Fruit fly (Drosophila melanogaster): ENCODE results near the gene Samuel.

The Samuel gene

DNA sequence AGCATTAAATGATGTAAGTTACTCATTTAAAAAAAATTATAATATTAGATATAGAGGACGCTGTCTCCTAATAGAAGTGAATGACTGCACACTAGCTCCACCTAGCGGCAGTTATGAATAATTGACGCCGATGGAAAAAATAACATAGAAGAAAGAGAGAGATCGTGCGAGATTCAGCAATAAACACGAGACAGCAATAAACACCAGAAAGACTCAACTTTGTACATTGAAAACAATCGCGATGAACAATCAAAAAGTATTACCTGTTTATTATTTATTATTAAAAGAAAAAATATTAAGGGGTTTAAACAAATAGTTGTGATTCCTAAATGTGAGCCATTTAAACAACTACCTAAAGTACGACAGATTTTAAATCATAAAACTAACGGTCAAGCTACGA is 80.7 kb downstream of the Samuel start (continued):
- peak; percentile 74 for TF ChIP-seq Xrp1 (GFP tag; IDR thresholded peaks at IDR 0.05)
- no peak for TF ChIP-seq ewg (GFP tag; optimal IDR thresholded peaks at IDR 0.05)
- TF ChIP-seq CG9727 (GFP tag; optimal IDR thresholded peaks at IDR 0.05), result peak; percentile 46
- TF ChIP-seq seq (GFP tag; IDR thresholded peaks at IDR 0.05), result no peak
- no peak for TF ChIP-seq slp2 (GFP tag; optimal IDR thresholded peaks at IDR 0.05)
- no peak for TF ChIP-seq aop (GFP tag; IDR thresholded peaks at IDR 0.05)
- TF ChIP-seq HLH3B (GFP tag; IDR thresholded peaks at IDR 0.05), result peak; percentile 30; the same call in 1 of the 2 replicates
- TF ChIP-seq CG14014 (GFP tag; IDR thresholded peaks at IDR 0.05), result peak; percentile 69
- TF ChIP-seq onecut (GFP tag; IDR thresholded peaks at IDR 0.05), result peak; percentile 65
- no peak for TF ChIP-seq Doc3 (GFP tag; IDR thresholded peaks at IDR 0.05; ENCODE audit: partially characterized antibody)
- peak; percentile 82; the same call in 2 of the 3 replicates for TF ChIP-seq CG2199 (GFP tag; IDR thresholded peaks at IDR 0.05)
- no peak for TF ChIP-seq Dfd (GFP tag; optimal IDR thresholded peaks at IDR 0.05)
- peak; percentile 38; the same call in 1 of the 2 replicates for TF ChIP-seq CG14667 (GFP tag; IDR thresholded peaks at IDR 0.05)
- peak; percentile 48 for TF ChIP-seq nmo (GFP tag; optimal IDR thresholded peaks at IDR 0.05)
- peak; percentile 30 for TF ChIP-seq CG6254 (GFP tag; optimal IDR thresholded peaks at IDR 0.05)
- TF ChIP-seq CG12769 (tag; optimal IDR thresholded peaks at IDR 0.05), result no peak
- no peak for TF ChIP-seq cad (GFP tag; optimal IDR thresholded peaks at IDR 0.05)
- TF ChIP-seq Ets65A (GFP tag), result peak; percentile 77

DNA sequence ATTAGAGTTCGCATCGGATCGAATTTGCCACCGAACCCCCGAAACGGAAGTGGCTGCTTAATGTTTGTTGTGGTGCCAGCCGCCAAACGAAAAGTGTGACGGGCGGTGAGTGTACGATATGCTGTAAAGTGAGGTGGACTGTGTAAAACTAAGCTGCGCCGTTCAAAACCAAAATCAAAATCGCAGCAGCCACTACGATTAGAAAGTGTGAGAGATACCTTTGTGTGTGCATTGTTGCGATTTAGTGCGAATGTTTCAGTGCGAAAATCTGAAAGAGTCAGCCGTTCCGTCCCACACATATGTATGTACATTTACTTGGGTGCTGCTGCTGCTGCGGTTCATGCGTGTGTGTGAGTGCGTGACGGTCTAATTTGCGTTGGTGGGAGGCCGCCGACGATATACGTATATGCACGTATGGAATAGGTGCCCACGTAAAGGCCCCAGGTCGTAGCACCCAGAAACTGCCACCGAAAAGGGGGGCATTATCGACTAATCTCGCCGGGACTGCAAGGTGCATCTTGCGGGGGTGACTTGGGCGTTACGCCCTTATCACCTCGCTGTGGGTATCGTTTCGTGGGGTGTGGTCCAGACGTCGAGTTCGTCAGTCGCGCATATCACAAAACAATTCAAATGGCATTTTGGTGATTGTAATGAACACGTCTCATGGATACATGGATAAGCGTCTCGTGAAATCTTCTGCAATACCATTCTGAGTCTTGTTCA is 89.8 kb downstream of the Samuel start:
- TF ChIP-seq prd (optimal IDR thresholded peaks at IDR 0.05), result no peak
- TF ChIP-seq prd (GFP tag; IDR thresholded peaks at IDR 0.05), result peak; percentile 23; the same call in 1 of the 3 replicates
- TF ChIP-seq stc (GFP tag; IDR thresholded peaks at IDR 0.05), result no peak
- TF ChIP-seq Xrp1 (GFP tag; IDR thresholded peaks at IDR 0.05), result 0 out of 2 replicates have a peak, but pooled peaks have one; percentile 15
- TF ChIP-seq sug (tag; optimal IDR thresholded peaks at IDR 0.05), result peak; percentile 27
- TF ChIP-seq ci (GFP tag; IDR thresholded peaks at IDR 0.05), result peak; percentile 59; the same call in 2 of the 3 replicates
- TF ChIP-seq CG6272 (GFP tag; IDR thresholded peaks at IDR 0.05), result no peak
- TF ChIP-seq nerfin-2 (GFP tag; IDR thresholded peaks at IDR 0.05; ENCODE audit: partially characterized antibody), result 0 out of 2 replicates have a peak, but pooled peaks have one; percentile 24
- TF ChIP-seq Scr (GFP tag; IDR thresholded peaks at IDR 0.05; ENCODE audit: partially characterized antibody), result 0 out of 2 replicates have a peak, but pooled peaks have one; percentile 22
- TF ChIP-seq Hr78 (GFP tag; optimal IDR thresholded peaks at IDR 0.05), result peak in 1 of 2 experiments; percentile 22
- TF ChIP-seq Med (GFP tag), result peak; percentile 71
- no peak for TF ChIP-seq sima (GFP tag; optimal IDR thresholded peaks at IDR 0.05)
- TF ChIP-seq MBD-R2 (GFP tag; IDR thresholded peaks at IDR 0.05), result peak; percentile 30; the same call in 1 of the 2 replicates
- peak; percentile 55; the same call in 1 of the 2 replicates for TF ChIP-seq CG16779 (GFP tag; IDR thresholded peaks at IDR 0.05)
- peak; percentile 92 for TF ChIP-seq MESR4 (GFP tag; optimal IDR thresholded peaks at IDR 0.05)
- peak; percentile 9 for TF ChIP-seq D (optimal IDR thresholded peaks at IDR 0.05)
- no peak for TF ChIP-seq D (GFP tag; optimal IDR thresholded peaks at IDR 0.05)
- 0 out of 3 replicates have a peak, but pooled peaks have one; percentile 30 for TF ChIP-seq HLH4C (GFP tag; IDR thresholded peaks at IDR 0.05; ENCODE audit: partially characterized antibody)
- TF ChIP-seq tna (GFP tag; IDR thresholded peaks at IDR 0.05; ENCODE audit: partially characterized antibody), result 0 out of 2 replicates have a peak, but pooled peaks have one; percentile 8
- 0 out of 2 replicates have a peak, but pooled peaks have one; percentile 25 for TF ChIP-seq Bgb (GFP tag; IDR thresholded peaks at IDR 0.05; ENCODE audit: partially characterized antibody)
- peak; percentile 69 for TF ChIP-seq CG4617 (GFP tag; optimal IDR thresholded peaks at IDR 0.05; ENCODE audit: borderline replicate concordance)
- TF ChIP-seq CG6765 (GFP tag; optimal IDR thresholded peaks at IDR 0.05), result peak; percentile 32
- TF ChIP-seq CG6689 (GFP tag; IDR thresholded peaks at IDR 0.05), result no peak
- 0 out of 3 replicates have a peak, but pooled peaks have one; percentile 10 for TF ChIP-seq CG34224 (GFP tag; IDR thresholded peaks at IDR 0.05; ENCODE audit: partially characterized antibody)
- TF ChIP-seq chif (GFP tag; optimal IDR thresholded peaks at IDR 0.05), result no peak
- no peak for TF ChIP-seq pita (GFP tag; optimal IDR thresholded peaks at IDR 0.05)
- TF ChIP-seq CG34376 (GFP tag; optimal IDR thresholded peaks at IDR 0.05), result peak; percentile 29
- TF ChIP-seq CG7987 (GFP tag; optimal IDR thresholded peaks at IDR 0.05), result peak; percentile 21
- 0 out of 3 replicates have a peak, but pooled peaks have one; percentile 16 for TF ChIP-seq CG34422 (GFP tag; IDR thresholded peaks at IDR 0.05)
- TF ChIP-seq CG7556 (GFP tag; optimal IDR thresholded peaks at IDR 0.05), result no peak
- TF ChIP-seq YL-1 (GFP tag; optimal IDR thresholded peaks at IDR 0.05), result peak; percentile 93

All from whole organism, embryonic.